Worm (Caenorhabditis elegans) whole organism, L3 larva: Measurements from ENCODE around the gene mig-6.

ENCODE experiments used
- R02D3.7 ChIP-seq: fragments of 150-350 bp; optimal IDR thresholded peaks from 2 replicates; lab custom pipeline; 2014; ENCODE audit warnings: missing biosample characterization, missing genetic modification characterization
- ZK546.5 ChIP-seq: sonication (generic microtip); optimal IDR thresholded peaks from 2 replicates; lab custom pipeline; 2017; ENCODE audit warnings: missing biosample characterization, missing genetic modification characterization
- aly-2 ChIP-seq: fragments of 150-350 bp; optimal IDR thresholded peaks from 2 replicates; lab custom pipeline; 2014; ENCODE audit warnings: missing biosample characterization, missing genetic modification characterization
- ama-1 ChIP-seq: fragments of 150-350 bp; optimal IDR thresholded peaks from 2 replicates; lab custom pipeline; 2018
- ceh-16 ChIP-seq: sonication (generic microtip); optimal IDR thresholded peaks from 2 replicates; lab custom pipeline; 2017; ENCODE audit warnings: missing biosample characterization, missing genetic modification characterization
- ceh-28 ChIP-seq: fragments of 150-350 bp; optimal IDR thresholded peaks from 2 replicates; lab custom pipeline; 2014; ENCODE audit warnings: missing biosample characterization, missing genetic modification reagents, missing genetic modification characterization
- ceh-82 ChIP-seq: fragments of 150-350 bp; optimal IDR thresholded peaks from 2 replicates; lab custom pipeline; 2014; ENCODE audit warnings: missing biosample characterization, missing genetic modification characterization
- ceh-9 ChIP-seq: sonication (generic microtip); optimal IDR thresholded peaks from 2 replicates; lab custom pipeline; 2018; ENCODE audit warnings: missing biosample characterization, missing genetic modification characterization
- daf-12 ChIP-seq: fragments of 150-350 bp; optimal IDR thresholded peaks from 2 replicates; lab custom pipeline; 2014; ENCODE audit warnings: missing biosample characterization, missing genetic modification reagents, missing genetic modification characterization
- egl-27 ChIP-seq: sonication (generic microtip); optimal IDR thresholded peaks from 4 replicates; lab custom pipeline; 2017; ENCODE audit warnings: missing biosample characterization, missing genetic modification reagents, missing genetic modification characterization
- egl-5 ChIP-seq: fragments of 150-350 bp; optimal IDR thresholded peaks from 2 replicates; lab custom pipeline; 2017; ENCODE audit warnings: missing biosample characterization, missing genetic modification reagents, missing genetic modification characterization, inconsistent platforms
- elt-1 ChIP-seq: fragments of 150-350 bp; optimal IDR thresholded peaks from 2 replicates; lab custom pipeline; 2014; ENCODE audit warnings: missing biosample characterization, missing genetic modification characterization
- elt-2 ChIP-seq: sonication (generic microtip); optimal IDR thresholded peaks from 2 replicates; lab custom pipeline; 2016; ENCODE audit warnings: missing genetic modification reagents, mild to moderate bottlenecking, missing genetic modification characterization, missing compliant biosample characterization
- elt-3 ChIP-seq, 3 experiments: fragments of 150-350 bp in 1 of 3; sonication (generic microtip) in 2 of 3; optimal IDR thresholded peaks; 2 replicates in 2 of 3; 4 replicates in 1 of 3; lab custom pipeline; 2014 to 2017; ENCODE audit warnings: missing biosample characterization in 3 of 3, missing genetic modification characterization in 3 of 3
- eor-1 ChIP-seq, 2 experiments: fragments of 150-350 bp; optimal IDR thresholded peaks; 2 replicates each; lab custom pipeline; 2014 to 2018; ENCODE audit warnings: missing biosample characterization in 2 of 2, missing genetic modification characterization in 2 of 2
- fkh-10 ChIP-seq: sonication (generic microtip); optimal IDR thresholded peaks from 2 replicates; lab custom pipeline; 2017; ENCODE audit warnings: missing biosample characterization, missing genetic modification reagents, missing genetic modification characterization
- fkh-2 ChIP-seq: fragments of 150-350 bp; optimal IDR thresholded peaks from 2 replicates; lab custom pipeline; 2014; ENCODE audit warnings: missing biosample characterization, missing genetic modification reagents, missing genetic modification characterization
- fos-1 ChIP-seq: fragments of 150-350 bp; optimal IDR thresholded peaks from 2 replicates; lab custom pipeline; 2014; ENCODE audit warnings: missing biosample characterization, missing genetic modification characterization
- hmg-11 ChIP-seq: sonication (generic microtip); optimal IDR thresholded peaks from 2 replicates; lab custom pipeline; 2016; ENCODE audit warnings: missing genetic modification characterization, missing compliant biosample characterization
- jun-1 ChIP-seq: fragments of 150-350 bp; optimal IDR thresholded peaks from 2 replicates; lab custom pipeline; 2014; ENCODE audit warnings: missing biosample characterization, missing genetic modification reagents, missing genetic modification characterization
- lin-15B ChIP-seq: fragments of 150-350 bp; optimal IDR thresholded peaks from 2 replicates; lab custom pipeline; 2014; ENCODE audit warnings: missing biosample characterization, missing genetic modification characterization
- lin-39 ChIP-seq: fragments of 150-350 bp; optimal IDR thresholded peaks from 2 replicates; lab custom pipeline; 2018; ENCODE audit warnings: missing biosample characterization, missing genetic modification reagents, missing genetic modification characterization
- lsy-12 ChIP-seq: sonication (generic microtip); optimal IDR thresholded peaks from 2 replicates; lab custom pipeline; 2016; ENCODE audit warnings: mild to moderate bottlenecking, missing genetic modification characterization, missing compliant biosample characterization
- mml-1 ChIP-seq: fragments of 150-350 bp; sonication (generic microtip); optimal IDR thresholded peaks from 3 replicates; lab custom pipeline; 2014; ENCODE audit warnings: missing biosample characterization, missing genetic modification characterization
- nfya-1 ChIP-seq: sonication (generic microtip); optimal IDR thresholded peaks from 2 replicates; lab custom pipeline; 2017; ENCODE audit warnings: missing genetic modification characterization, mild to moderate bottlenecking, missing compliant biosample characterization, antibody characterized with exemption, moderate library complexity; ENCODE audit not compliant: insufficient read depth
- nhr-11 ChIP-seq: fragments of 150-350 bp; optimal IDR thresholded peaks from 2 replicates; lab custom pipeline; 2014; ENCODE audit warnings: missing biosample characterization, missing genetic modification characterization
- nhr-12 ChIP-seq: fragments of 150-350 bp; optimal IDR thresholded peaks from 2 replicates; lab custom pipeline; 2014; ENCODE audit warnings: missing biosample characterization, missing genetic modification characterization
- nhr-23 ChIP-seq: fragments of 150-350 bp; optimal IDR thresholded peaks from 2 replicates; lab custom pipeline; 2014; ENCODE audit warnings: missing biosample characterization, missing genetic modification reagents, missing genetic modification characterization
- nhr-237 ChIP-seq: fragments of 150-350 bp; optimal IDR thresholded peaks from 2 replicates; lab custom pipeline; 2014; ENCODE audit warnings: missing biosample characterization, missing genetic modification characterization
- nhr-25 ChIP-seq: sonication (generic microtip); optimal IDR thresholded peaks from 2 replicates; lab custom pipeline; 2017; ENCODE audit warnings: missing biosample characterization, missing genetic modification characterization
- nhr-28 ChIP-seq: fragments of 150-350 bp; optimal IDR thresholded peaks from 2 replicates; lab custom pipeline; 2014; ENCODE audit warnings: missing biosample characterization, missing genetic modification characterization
- nhr-43 ChIP-seq: sonication (generic microtip); optimal IDR thresholded peaks from 2 replicates; lab custom pipeline; 2016; ENCODE audit warnings: mild to moderate bottlenecking, missing genetic modification characterization, missing compliant biosample characterization; ENCODE audit not compliant: poor library complexity, severe bottlenecking
- nhr-67 ChIP-seq: fragments of 150-350 bp; optimal IDR thresholded peaks from 2 replicates; lab custom pipeline; 2014; ENCODE audit warnings: missing biosample characterization, missing genetic modification characterization
- nhr-76 ChIP-seq: fragments of 150-350 bp; sonication (generic microtip); optimal IDR thresholded peaks from 5 replicates; lab custom pipeline; 2014; ENCODE audit warnings: missing biosample characterization, missing genetic modification characterization
- nhr-77 ChIP-seq: fragments of 150-350 bp; optimal IDR thresholded peaks from 2 replicates; lab custom pipeline; 2014; ENCODE audit warnings: missing biosample characterization, missing genetic modification characterization
- pha-4 ChIP-seq: fragments of 150-350 bp; optimal IDR thresholded peaks from 2 replicates; lab custom pipeline; 2014; ENCODE audit warnings: missing biosample characterization, missing genetic modification reagents, missing genetic modification characterization
- pqm-1 ChIP-seq: fragments of 150-350 bp; optimal IDR thresholded peaks from 2 replicates; lab custom pipeline; 2017; ENCODE audit warnings: missing biosample characterization, missing genetic modification characterization, inconsistent platforms
- sea-2 ChIP-seq: fragments of 150-350 bp; sonication (generic microtip); optimal IDR thresholded peaks from 4 replicates; lab custom pipeline; 2014; ENCODE audit warnings: missing biosample characterization, missing genetic modification reagents, missing genetic modification characterization
- skn-1 ChIP-seq: fragments of 150-350 bp; optimal IDR thresholded peaks from 2 replicates; lab custom pipeline; 2014; ENCODE audit warnings: missing biosample characterization, missing genetic modification characterization
- snpc-4 ChIP-seq: fragments of 150-350 bp; optimal IDR thresholded peaks from 2 replicates; lab custom pipeline; 2014; ENCODE audit warnings: missing biosample characterization, missing genetic modification characterization
- tbx-2 ChIP-seq: sonication (generic microtip); optimal IDR thresholded peaks from 2 replicates; lab custom pipeline; 2016; ENCODE audit warnings: mild to moderate bottlenecking, missing genetic modification characterization, missing compliant biosample characterization
- unc-39 ChIP-seq: sonication (generic microtip); optimal IDR thresholded peaks from 4 replicates; lab custom pipeline; 2017; ENCODE audit warnings: missing biosample characterization, missing genetic modification characterization
- unc-62 ChIP-seq: fragments of 150-350 bp; sonication (generic microtip); optimal IDR thresholded peaks from 4 replicates; lab custom pipeline; 2014; ENCODE audit warnings: missing biosample characterization, missing genetic modification reagents, missing genetic modification characterization
- zag-1 ChIP-seq: fragments of 150-350 bp; optimal IDR thresholded peaks from 2 replicates; lab custom pipeline; 2014; ENCODE audit warnings: missing biosample characterization, missing genetic modification characterization
- ztf-11 ChIP-seq: fragments of 150-350 bp; optimal IDR thresholded peaks from 2 replicates; lab custom pipeline; 2014; ENCODE audit warnings: missing biosample characterization, missing genetic modification characterization
- ztf-4 ChIP-seq: fragments of 150-350 bp; optimal IDR thresholded peaks from 2 replicates; lab custom pipeline; 2014; ENCODE audit warnings: missing biosample characterization, missing genetic modification characterization

mig-6 gene

ce11 chrV:7853900-7854299 lies 26.9 kb downstream of the mig-6 start:
- peak; percentile 19 for TF ChIP-seq snpc-4 (tag; lab: Kevin White, UChicago)
- TF ChIP-seq lin-39 (tag; lab: Kevin White, UChicago), result no peak
- TF ChIP-seq sea-2 (GFP tag; lab: Kevin White, UChicago), result no peak
- no peak for TF ChIP-seq nhr-67 (tag; lab: Kevin White, UChicago)
- TF ChIP-seq R02D3.7 (tag; lab: Kevin White, UChicago), result no peak
- TF ChIP-seq ceh-9, result no peak
- TF ChIP-seq nhr-28 (tag; lab: Kevin White, UChicago), result no peak
- no peak for TF ChIP-seq fkh-2 (tag; lab: Kevin White, UChicago)
- TF ChIP-seq unc-62 (GFP tag; lab: Kevin White, UChicago), result no peak
- no peak for TF ChIP-seq ceh-28 (tag; lab: Kevin White, UChicago)
- no peak for TF ChIP-seq egl-5
- peak; percentile 29 for TF ChIP-seq pha-4 (tag; lab: Kevin White, UChicago)
- no peak for TF ChIP-seq ztf-11 (tag; lab: Kevin White, UChicago)
- no peak for TF ChIP-seq nhr-237 (tag; lab: Kevin White, UChicago)
- no peak for TF ChIP-seq zag-1
- TF ChIP-seq lin-15B (tag; lab: Kevin White, UChicago), result peak; percentile 14
- TF ChIP-seq ama-1 (lab: Kevin White, UChicago), result no peak
- no peak for TF ChIP-seq elt-2 (tag; lab: Kevin White, UChicago)
- peak; percentile 19 for TF ChIP-seq hmg-11 (tag; lab: Kevin White, UChicago)
- no peak for TF ChIP-seq pqm-1 (tag; lab: Kevin White, UChicago)
- no peak for TF ChIP-seq skn-1 (tag; lab: Kevin White, UChicago)
- TF ChIP-seq ZK546.5 (tag; lab: Kevin White, UChicago), result no peak
- TF ChIP-seq nhr-76 (tag; lab: Kevin White, UChicago), result no peak
- TF ChIP-seq nhr-12, result no peak
- TF ChIP-seq jun-1 (tag; lab: Kevin White, UChicago), result no peak
- no peak for TF ChIP-seq unc-39
- TF ChIP-seq elt-3 (tag; optimal IDR thresholded peaks at IDR 0.05; lab: Kevin White, UChicago), result no peak
- peak; percentile 26 for TF ChIP-seq nfya-1 (tag; lab: Kevin White, UChicago)
- TF ChIP-seq daf-12, result no peak
- TF ChIP-seq nhr-43, result no peak
- no peak for TF ChIP-seq nhr-25
- no peak for TF ChIP-seq ztf-4 (tag; lab: Kevin White, UChicago)
- TF ChIP-seq fos-1 (tag; lab: Kevin White, UChicago), result no peak
- no peak for TF ChIP-seq aly-2
- no peak for TF ChIP-seq fkh-10
- no peak for TF ChIP-seq nhr-11 (tag; lab: Kevin White, UChicago)
- no peak for TF ChIP-seq nhr-77 (tag; lab: Kevin White, UChicago)
- TF ChIP-seq tbx-2 (tag; lab: Kevin White, UChicago), result no peak
- TF ChIP-seq ceh-82 (tag; lab: Kevin White, UChicago), result no peak
- TF ChIP-seq egl-27 (tag; lab: Kevin White, UChicago), result no peak
- TF ChIP-seq eor-1 (tag; optimal IDR thresholded peaks at IDR 0.05; lab: Kevin White, UChicago), result no peak

ce11 chrV:7854603-7855002 lies 27.6 kb downstream of the mig-6 start, which contains the start of the genes C37C3.9 and C37C3.18:
TSS of gene C37C3.9 (minus strand) at chrV:7854700.
TSS of gene C37C3.18 (plus strand) at chrV:7854993.
- peak; percentile 22 for TF ChIP-seq elt-1
- peak; percentile 39 for TF ChIP-seq lsy-12 (tag; lab: Kevin White, UChicago)
- peak; percentile 0 for TF ChIP-seq ceh-82 (tag; lab: Kevin White, UChicago)
- peak; percentile 87 for TF ChIP-seq hmg-11 (tag; lab: Kevin White, UChicago)
- peak; percentile 50 for TF ChIP-seq nhr-43
- TF ChIP-seq fkh-2 (tag; lab: Kevin White, UChicago), result no peak
- peak; percentile 90 for TF ChIP-seq pha-4 (tag; lab: Kevin White, UChicago)
- TF ChIP-seq ceh-16 (tag; lab: Kevin White, UChicago), result no peak
- peak; percentile 68 for TF ChIP-seq elt-2 (tag; lab: Kevin White, UChicago)
- TF ChIP-seq lin-39 (tag; lab: Kevin White, UChicago), result peak; percentile 80
- TF ChIP-seq ceh-9, result no peak
- peak; percentile 51 for TF ChIP-seq egl-27 (tag; lab: Kevin White, UChicago)
- no peak for TF ChIP-seq fos-1 (tag; lab: Kevin White, UChicago)
- no peak for TF ChIP-seq elt-3 (tag; optimal IDR thresholded peaks at IDR 0.05; lab: Kevin White, UChicago)
- peak; percentile 22 for TF ChIP-seq R02D3.7 (tag; lab: Kevin White, UChicago)
- TF ChIP-seq daf-12, result no peak
- TF ChIP-seq nhr-76 (tag; lab: Kevin White, UChicago), result no peak
- TF ChIP-seq mml-1 (tag; lab: Kevin White, UChicago), result no peak
- peak; percentile 85 for TF ChIP-seq jun-1 (tag; lab: Kevin White, UChicago)
- TF ChIP-seq ama-1 (lab: Kevin White, UChicago), result no peak
- no peak for TF ChIP-seq nhr-12
- no peak for TF ChIP-seq nhr-237 (tag; lab: Kevin White, UChicago)
- TF ChIP-seq nhr-67 (tag; lab: Kevin White, UChicago), result no peak
- TF ChIP-seq eor-1 (tag; optimal IDR thresholded peaks at IDR 0.05; lab: Kevin White, UChicago), result no peak
- peak; percentile 93 for TF ChIP-seq skn-1 (tag; lab: Kevin White, UChicago)
- peak; percentile 71 for TF ChIP-seq ceh-28 (tag; lab: Kevin White, UChicago)
- peak; percentile 75 for TF ChIP-seq nhr-23 (tag; lab: Kevin White, UChicago)
- peak; percentile 44 for TF ChIP-seq fkh-10
- TF ChIP-seq nhr-25, result peak; percentile 74
- TF ChIP-seq nhr-28 (tag; lab: Kevin White, UChicago), result no peak
- peak; percentile 80 for TF ChIP-seq nfya-1 (tag; lab: Kevin White, UChicago)
- no peak for TF ChIP-seq nhr-77 (tag; lab: Kevin White, UChicago)
- no peak for TF ChIP-seq ZK546.5 (tag; lab: Kevin White, UChicago)
- TF ChIP-seq ztf-4 (tag; lab: Kevin White, UChicago), result no peak
- peak; percentile 90 for TF ChIP-seq snpc-4 (tag; lab: Kevin White, UChicago)
- peak; percentile 57 for TF ChIP-seq egl-5
- TF ChIP-seq unc-39, result no peak
- TF ChIP-seq lin-15B (tag; lab: Kevin White, UChicago), result peak; percentile 48
- no peak for TF ChIP-seq nhr-11 (tag; lab: Kevin White, UChicago)
- no peak for TF ChIP-seq sea-2 (GFP tag; lab: Kevin White, UChicago)
- peak; percentile 48 for TF ChIP-seq unc-62 (GFP tag; lab: Kevin White, UChicago)
- TF ChIP-seq aly-2, result no peak
- no peak for TF ChIP-seq zag-1
